Worm (Caenorhabditis elegans) whole organism, midembryonic: ENCODE measurements around the gene ndua-5.

Source experiments
- T22C8.4 ChIP-seq: fragments of 200-800 bp; sonication (Bioruptor generic); IDR thresholded peaks from 2 replicates; pipeline ENCODE4 v1.3.6; 2022; ENCODE audit warnings: missing genetic modification characterization, missing compliant biosample characterization
- cog-1 ChIP-seq: sonication (generic microtip); optimal IDR thresholded peaks from 2 replicates; lab custom pipeline; 2016; ENCODE audit warnings: missing genetic modification characterization, missing compliant biosample characterization
- klf-2 ChIP-seq: fragments of 200-800 bp; sonication (Bioruptor generic); conservative IDR thresholded peaks from 2 replicates; pipeline ENCODE4 v1.3.6; 2022; ENCODE audit warnings: missing genetic modification reagents, missing genetic modification characterization, missing compliant biosample characterization
- med-1 ChIP-seq: sonication (generic microtip); optimal IDR thresholded peaks from 2 replicates; lab custom pipeline; 2017; ENCODE audit warnings: missing genetic modification characterization, mild to moderate bottlenecking, missing compliant biosample characterization, antibody characterized with exemption, missing genetic modification reagents; ENCODE audit not compliant: insufficient read depth

ce11 chrIV:9536124-9536523 lies 11.4 kb upstream of the ndua-5 start:
- TF ChIP-seq T22C8.4 (GFP tag; lab: Robert Waterston, UW): no peak
- no peak for TF ChIP-seq med-1
- TF ChIP-seq klf-2 (GFP tag; lab: Robert Waterston, UW): no peak
- TF ChIP-seq cog-1: no peak
